Worm (Caenorhabditis elegans): Measurements from ENCODE around the gene atg-13.

The atg-13 gene

ce11 chrIII:8161238-8161637, 3.2 kb upstream of the atg-13 start, which contains the start of gene inpp-5K:
inpp-5K (minus strand) TSS chrIII:8161338.
- no peak for TF ChIP-seq unc-62 (GFP tag; optimal IDR thresholded peaks at IDR 0.05)

- TF ChIP-seq unc-62 (GFP tag; optimal IDR thresholded peaks at IDR 0.05): no peak
Measured at ce11 chrIII:8155166-8155565, 2.8 kb downstream of the atg-13 start, which contains the start of gene D2007.1. D2007.1 (plus strand) TSS chrIII:8155466.

- TF ChIP-seq unc-62 (GFP tag; optimal IDR thresholded peaks at IDR 0.05): no peak
Measured at ce11 chrIII:8154423-8154822, 3.6 kb downstream of the atg-13 start.

ce11 chrIII:8148751-8149150, 9.2 kb downstream of the atg-13 start, which contains the start of gene D2007.2:
D2007.2 (plus strand) TSS chrIII:8148963.
- no peak for TF ChIP-seq unc-62 (GFP tag; optimal IDR thresholded peaks at IDR 0.05)

- no peak for TF ChIP-seq unc-62 (GFP tag; optimal IDR thresholded peaks at IDR 0.05)
Measured at ce11 chrIII:8145971-8146370, 12.0 kb downstream of the atg-13 start.

- TF ChIP-seq unc-62 (GFP tag; optimal IDR thresholded peaks at IDR 0.05): no peak
Measured at ce11 chrIII:8144574-8145065, 13.4 kb downstream of the atg-13 start, which contains the start of the genes C14B9.8 and mrpl-18. C14B9.8 (minus strand) TSS chrIII:8144629. mrpl-18 (plus strand) TSS chrIII:8145015.

- no peak for TF ChIP-seq unc-62 (GFP tag; optimal IDR thresholded peaks at IDR 0.05)
Measured at ce11 chrIII:8142217-8142616, 15.8 kb downstream of the atg-13 start.

ce11 chrIII:8137777-8138176, 20.2 kb downstream of the atg-13 start, which contains the start of gene hsp-12.2:
hsp-12.2 (plus strand) TSS chrIII:8138077.
- no peak for TF ChIP-seq unc-62 (GFP tag; optimal IDR thresholded peaks at IDR 0.05)

ce11 chrIII:8136517-8137099, 21.4 kb downstream of the atg-13 start:
- TF ChIP-seq unc-62 (GFP tag; optimal IDR thresholded peaks at IDR 0.05): no peak

- no peak for TF ChIP-seq unc-62 (GFP tag; optimal IDR thresholded peaks at IDR 0.05)
Measured at ce11 chrIII:8133346-8133745, 24.6 kb downstream of the atg-13 start, which contains the start of gene C14B9.2. C14B9.2 (plus strand) TSS chrIII:8133665.

ce11 chrIII:8132496-8132895, 25.5 kb downstream of the atg-13 start:
- no peak for TF ChIP-seq unc-62 (GFP tag; optimal IDR thresholded peaks at IDR 0.05)

ce11 chrIII:8130177-8130902, 27.6 kb downstream of the atg-13 start, which contains the start of the genes rpl-21 and C14B9.10:
rpl-21 (minus strand) TSS chrIII:8130227.
C14B9.10 (plus strand) TSS chrIII:8130852.
- no peak for TF ChIP-seq unc-62 (GFP tag; optimal IDR thresholded peaks at IDR 0.05)

ce11 chrIII:8129195-8129594, 28.8 kb downstream of the atg-13 start:
- TF ChIP-seq unc-62 (GFP tag; optimal IDR thresholded peaks at IDR 0.05): no peak

- TF ChIP-seq unc-62 (GFP tag; optimal IDR thresholded peaks at IDR 0.05): no peak
Measured at ce11 chrIII:8126978-8127377, 31.0 kb downstream of the atg-13 start.

ce11 chrIII:8125234-8125633, 32.8 kb downstream of the atg-13 start:
- no peak for TF ChIP-seq unc-62 (GFP tag; optimal IDR thresholded peaks at IDR 0.05)

- TF ChIP-seq unc-62 (GFP tag; optimal IDR thresholded peaks at IDR 0.05): no peak
Measured at ce11 chrIII:8124323-8124722, 33.7 kb downstream of the atg-13 start.

ce11 chrIII:8121923-8122322, 36.1 kb downstream of the atg-13 start:
- no peak for TF ChIP-seq unc-62 (GFP tag; optimal IDR thresholded peaks at IDR 0.05)
